Fruit fly (Drosophila melanogaster): ENCODE data around the gene NELF-B.

The NELF-B gene

DNA sequence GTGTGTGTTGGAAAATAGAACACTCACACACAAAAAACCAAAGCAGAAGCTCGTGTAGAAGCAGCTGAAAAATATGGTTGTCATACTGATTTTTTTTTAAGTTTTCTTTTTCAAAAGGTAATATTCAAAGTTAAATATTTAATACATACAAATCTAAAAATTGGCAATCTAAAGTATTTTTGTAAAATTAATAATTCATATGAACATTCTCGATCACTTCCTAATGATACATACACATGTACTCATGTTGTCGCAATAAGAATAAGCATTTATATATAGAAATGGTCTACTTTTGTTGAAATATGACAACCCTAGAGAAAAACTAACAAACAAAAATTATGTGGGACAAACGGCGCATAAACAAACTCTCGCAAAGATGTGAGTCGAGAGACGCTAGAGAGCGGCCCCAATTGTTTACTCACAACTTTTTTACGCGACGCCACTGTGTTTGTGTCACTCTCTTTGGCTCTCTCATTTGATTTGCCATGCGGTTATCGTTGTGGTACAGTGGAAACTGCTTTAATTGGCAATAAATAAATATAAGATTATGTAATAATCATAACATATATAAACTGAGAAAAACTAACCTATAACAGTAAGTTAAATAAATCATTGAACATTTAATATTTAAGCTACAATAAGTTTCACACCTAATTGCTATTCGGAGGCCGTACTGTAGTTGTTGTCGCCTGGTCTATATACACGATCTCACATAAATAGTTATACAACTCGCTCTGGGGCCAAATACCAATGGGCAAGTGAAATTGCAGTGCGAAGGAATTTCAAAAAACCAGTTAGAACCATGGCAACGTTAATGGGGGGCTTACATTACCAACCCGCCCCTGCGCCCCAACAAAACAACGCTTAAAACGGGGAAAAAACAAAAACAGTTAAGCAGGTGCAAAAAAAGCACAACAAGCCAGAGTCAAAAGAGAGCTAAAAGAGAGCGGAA lies 21.5 kb downstream of the NELF-B start:
- peak; percentile 91 for TF ChIP-seq fd85E (GFP tag; optimal IDR thresholded peaks at IDR 0.05)
- TF ChIP-seq CG8119 (GFP tag; IDR thresholded peaks at IDR 0.05): peak; percentile 99
- peak; percentile 99 for TF ChIP-seq CG3032 (tag; optimal IDR thresholded peaks at IDR 0.05)
- peak; percentile 97 for TF ChIP-seq Sox102F (GFP tag; optimal IDR thresholded peaks at IDR 0.05)
- peak; percentile 89 for TF ChIP-seq CG31627 (GFP tag; optimal IDR thresholded peaks at IDR 0.05)
- TF ChIP-seq Ets96B (tag; optimal IDR thresholded peaks at IDR 0.05): peak; percentile 99
- TF ChIP-seq achi (GFP tag; optimal IDR thresholded peaks at IDR 0.05): peak; percentile 98
- TF ChIP-seq lz (GFP tag; optimal IDR thresholded peaks at IDR 0.05): peak; percentile 97
- TF ChIP-seq pdm3 (GFP tag; optimal IDR thresholded peaks at IDR 0.05): peak; percentile 96
- TF ChIP-seq Eip78C (GFP tag): peak; percentile 99
- peak; percentile 95 for TF ChIP-seq Eip93F (GFP tag; optimal IDR thresholded peaks at IDR 0.05)
- TF ChIP-seq CG32006 (GFP tag; optimal IDR thresholded peaks at IDR 0.05): peak; percentile 98
- peak; percentile 93 for TF ChIP-seq CG8319 (GFP tag; optimal IDR thresholded peaks at IDR 0.05)
- peak; percentile 98 for TF ChIP-seq esn (GFP tag; optimal IDR thresholded peaks at IDR 0.05)
- TF ChIP-seq CG15336 (GFP tag; IDR thresholded peaks at IDR 0.05): peak; percentile 99
- peak; percentile 89 for TF ChIP-seq vri (GFP tag; optimal IDR thresholded peaks at IDR 0.05)
- TF ChIP-seq CG11294 (GFP tag; IDR thresholded peaks at IDR 0.05): peak; percentile 98
- TF ChIP-seq Ets21C (GFP tag; optimal IDR thresholded peaks at IDR 0.05): peak; percentile 80
- TF ChIP-seq CG16779 (tag; optimal IDR thresholded peaks at IDR 0.05): peak; percentile 96
- peak; percentile 99 for TF ChIP-seq CG8632 (GFP tag; optimal IDR thresholded peaks at IDR 0.05)
- TF ChIP-seq topi (GFP tag; optimal IDR thresholded peaks at IDR 0.05): peak; percentile 97
- TF ChIP-seq CG6854 (GFP tag; optimal IDR thresholded peaks at IDR 0.05): peak; percentile 97
- TF ChIP-seq CG10669 (GFP tag; optimal IDR thresholded peaks at IDR 0.05): peak; percentile 98
- peak; percentile 90 for TF ChIP-seq Hr39 (GFP tag; optimal IDR thresholded peaks at IDR 0.05)
- TF ChIP-seq Gug (GFP tag; IDR thresholded peaks at IDR 0.05): peak; percentile 98
- TF ChIP-seq CG6276 (GFP tag; optimal IDR thresholded peaks at IDR 0.05): peak; percentile 97
- TF ChIP-seq CG10631 (GFP tag; optimal IDR thresholded peaks at IDR 0.05): peak; percentile 99
- TF ChIP-seq CG3919 (GFP tag; optimal IDR thresholded peaks at IDR 0.05): peak; percentile 98
- peak; percentile 95 for TF ChIP-seq Sox14 (GFP tag; optimal IDR thresholded peaks at IDR 0.05)
- peak; percentile 99 for TF ChIP-seq CG34406 (GFP tag; optimal IDR thresholded peaks at IDR 0.05)
- TF ChIP-seq salr (GFP tag; optimal IDR thresholded peaks at IDR 0.05): peak; percentile 93
- TF ChIP-seq CG11902 (GFP tag; optimal IDR thresholded peaks at IDR 0.05): peak; percentile 95
- TF ChIP-seq acj6 (GFP tag; optimal IDR thresholded peaks at IDR 0.05): peak; percentile 98
- TF ChIP-seq fd59A (GFP tag; optimal IDR thresholded peaks at IDR 0.05): peak; percentile 98
- peak; percentile 97 for TF ChIP-seq spab (GFP tag; optimal IDR thresholded peaks at IDR 0.05)
- peak; percentile 94 for TF ChIP-seq cyc (GFP tag; optimal IDR thresholded peaks at IDR 0.05)
- peak; percentile 98 for TF ChIP-seq CG6792 (GFP tag; optimal IDR thresholded peaks at IDR 0.05)
- TF ChIP-seq Hr38 (GFP tag; optimal IDR thresholded peaks at IDR 0.05): no peak
- peak; percentile 91 for TF ChIP-seq fkh (GFP tag; optimal IDR thresholded peaks at IDR 0.05)
- peak; percentile 96 for TF ChIP-seq Eip75B (GFP tag; optimal IDR thresholded peaks at IDR 0.05)
- TF ChIP-seq Sox15 (GFP tag; optimal IDR thresholded peaks at IDR 0.05): peak; percentile 93
- TF ChIP-seq net (GFP tag; optimal IDR thresholded peaks at IDR 0.05): peak; percentile 98
- peak; percentile 98 for TF ChIP-seq CG6163 (GFP tag; IDR thresholded peaks at IDR 0.05)
- peak; percentile 97 for TF ChIP-seq Met (GFP tag; optimal IDR thresholded peaks at IDR 0.05)
- peak; percentile 98 to 99 for TF ChIP-seq ss (GFP tag; optimal IDR thresholded peaks at IDR 0.05)
- TF ChIP-seq Lpt (GFP tag; optimal IDR thresholded peaks at IDR 0.05): peak; percentile 94
- TF ChIP-seq dsx (GFP tag; optimal IDR thresholded peaks at IDR 0.05; ENCODE audit: poor library complexity, severe bottlenecking): peak; percentile 99
- peak; percentile 96 for TF ChIP-seq CG1621 (tag; optimal IDR thresholded peaks at IDR 0.05)
- TF ChIP-seq svp (GFP tag): peak; percentile 98
- TF ChIP-seq Smox (GFP tag; optimal IDR thresholded peaks at IDR 0.05): peak; percentile 94

Data from whole organism, prepupa.